Fruit fly (Drosophila melanogaster): Measurements from ENCODE around the gene CG45075.

DNA sequence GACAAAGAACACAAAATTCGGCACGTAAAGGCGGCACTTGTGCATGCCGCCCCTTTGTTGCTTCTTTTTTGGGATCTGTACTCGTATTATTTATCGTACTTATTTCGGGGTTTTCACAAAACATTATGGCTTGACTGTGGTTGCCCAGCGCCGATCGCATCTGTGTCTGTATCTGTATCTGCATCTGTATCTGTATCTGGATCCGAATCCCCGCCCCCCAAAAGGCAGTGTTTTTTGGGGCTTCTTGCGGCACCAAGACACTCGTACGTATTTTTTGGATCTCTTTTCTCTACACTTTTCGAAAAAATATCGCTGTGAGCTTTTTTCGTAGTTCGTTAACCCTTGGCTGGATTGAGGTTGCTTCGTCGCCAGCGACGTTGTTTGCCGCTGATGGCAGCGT lies 3.5 kb upstream of the CG45075 start:
- TF ChIP-seq esg (GFP tag; conservative IDR thresholded peaks at IDR 0.05) (no peak), CG3838 (GFP tag; optimal IDR thresholded peaks at IDR 0.05) (no peak), Awh (GFP tag; IDR thresholded peaks at IDR 0.05) (no peak), ash1 (GFP tag; optimal IDR thresholded peaks at IDR 0.05) (no peak), NfI (GFP tag; optimal IDR thresholded peaks at IDR 0.05) (no peak)

All from whole organism, embryonic.